Worm (Caenorhabditis elegans): ENCODE data around the gene sre-36.

ce11 chrV:16355941-16356340 is 43.5 kb upstream of the sre-36 start:
- TF ChIP-seq lin-54 (GFP tag; optimal IDR thresholded peaks at IDR 0.05) (peak; percentile 72), Y53F4B.3 (GFP tag; IDR thresholded peaks at IDR 0.05) (no peak), nfya-1 (tag; optimal IDR thresholded peaks at IDR 0.05; ENCODE audit: borderline replicate concordance, insufficient read depth) (no peak), unc-62 (GFP tag; optimal IDR thresholded peaks at IDR 0.05) (no peak), snpc-1.1 (tag; optimal IDR thresholded peaks at IDR 0.05; ENCODE audit: insufficient read depth) (no peak), rpc-1 (optimal IDR thresholded peaks at IDR 0.05) (no peak), rpc-1 (tag; optimal IDR thresholded peaks at IDR 0.05) (no peak), hmg-20 (GFP tag; IDR thresholded peaks at IDR 0.05) (peak; percentile 43; the same call in 1 of the 2 replicates), nhr-90 (tag; optimal IDR thresholded peaks at IDR 0.05) (peak; percentile 63), somi-1 (GFP tag; optimal IDR thresholded peaks at IDR 0.05) (peak; percentile 91), F57C9.4 (tag; optimal IDR thresholded peaks at IDR 0.05) (no peak), pha-4 (tag; optimal IDR thresholded peaks at IDR 0.05) (no peak), mel-28 (tag; optimal IDR thresholded peaks at IDR 0.05; ENCODE audit: borderline replicate concordance) (peak; percentile 43), F57A8.1 (GFP tag; optimal IDR thresholded peaks at IDR 0.05) (no peak), Y95B8A.8 (GFP tag; IDR thresholded peaks at IDR 0.05) (peak; percentile 78; the same call in 1 of the 2 replicates)

Data from whole organism, young adult.